Worm (Caenorhabditis elegans) whole organism, L4 larva: ENCODE measurements around the gene lyst-1.

Source experiments
- ZK337.2 ChIP-seq: fragments of 200-800 bp; sonication (Bioruptor generic); IDR thresholded peaks from 2 replicates; pipeline ENCODE4 v1.3.6; 2022; ENCODE audit warnings: missing genetic modification reagents, missing genetic modification characterization, missing compliant biosample characterization
- ama-1 ChIP-seq: fragments of 150-350 bp; optimal IDR thresholded peaks from 2 replicates; lab custom pipeline; 2014; ENCODE audit warnings: inconsistent platforms, mixed read lengths
- attf-4 ChIP-seq: sonication (generic microtip); optimal IDR thresholded peaks from 3 replicates; lab custom pipeline; 2017; ENCODE audit warnings: missing biosample characterization, missing genetic modification characterization
- ces-1 ChIP-seq: fragments of 150-350 bp; sonication (generic microtip); optimal IDR thresholded peaks from 4 replicates; lab custom pipeline; 2014; ENCODE audit warnings: missing biosample characterization, missing genetic modification reagents, missing genetic modification characterization
- fkh-10 ChIP-seq: fragments of 150-350 bp; optimal IDR thresholded peaks from 2 replicates; lab custom pipeline; 2014; ENCODE audit warnings: missing biosample characterization, missing genetic modification reagents, missing genetic modification characterization
- hlh-11 ChIP-seq: fragments of 200-800 bp; sonication (Bioruptor generic); optimal IDR thresholded peaks from 2 replicates; lab custom pipeline; 2018; ENCODE audit warnings: mild to moderate bottlenecking, missing genetic modification characterization, missing compliant biosample characterization
- lin-13 ChIP-seq: fragments of 150-350 bp; optimal IDR thresholded peaks from 2 replicates; lab custom pipeline; 2014; ENCODE audit warnings: missing biosample characterization, missing genetic modification reagents, missing genetic modification characterization
- nhr-6 ChIP-seq: fragments of 150-350 bp; optimal IDR thresholded peaks from 2 replicates; lab custom pipeline; 2014; ENCODE audit warnings: missing biosample characterization, missing genetic modification characterization
- nhr-76 ChIP-seq: fragments of 150-350 bp; optimal IDR thresholded peaks from 2 replicates; lab custom pipeline; 2014; ENCODE audit warnings: missing biosample characterization, missing genetic modification characterization
- pha-4 ChIP-seq, 2 experiments: fragments of 150-350 bp in 1 of 2; fragments of 200-800 bp in 1 of 2; sonication (Bioruptor generic) in 1 of 2; IDR thresholded peaks in 1 of 2; optimal IDR thresholded peaks in 1 of 2; 2 replicates each; pipeline versions ENCODE4 v1.3.6 to Lab custom; 2014 to 2022; ENCODE audit warnings: missing genetic modification characterization in 2 of 2, missing genetic modification reagents in 2 of 2, missing biosample characterization in 1 of 2, missing compliant biosample characterization in 1 of 2
- saeg-2 ChIP-seq: fragments of 200-800 bp; sonication (Bioruptor generic); IDR thresholded peaks from 2 replicates; pipeline ENCODE4 v1.3.6; 2022; ENCODE audit warnings: missing genetic modification reagents, missing genetic modification characterization, missing compliant biosample characterization
- snpc-4 ChIP-seq: fragments of 150-350 bp; optimal IDR thresholded peaks from 2 replicates; lab custom pipeline; 2014; ENCODE audit warnings: missing biosample characterization, missing genetic modification characterization
- unc-62 ChIP-seq, 3 experiments: fragments of 150-350 bp in 1 of 3; sonication (generic microtip); optimal IDR thresholded peaks in 2 of 3; peaks in 1 of 3; 1 replicate in 1 of 3; 2 replicates in 2 of 3; lab custom pipeline; 2014 to 2017; ENCODE audit warnings: missing biosample characterization in 3 of 3, missing genetic modification characterization in 3 of 3, missing genetic modification reagents in 3 of 3, missing genotype in 1 of 3
- zfp-2 ChIP-seq: sonication (generic microtip); optimal IDR thresholded peaks from 2 replicates; lab custom pipeline; 2016; ENCODE audit warnings: mild to moderate bottlenecking, missing genetic modification characterization, missing compliant biosample characterization

DNA sequence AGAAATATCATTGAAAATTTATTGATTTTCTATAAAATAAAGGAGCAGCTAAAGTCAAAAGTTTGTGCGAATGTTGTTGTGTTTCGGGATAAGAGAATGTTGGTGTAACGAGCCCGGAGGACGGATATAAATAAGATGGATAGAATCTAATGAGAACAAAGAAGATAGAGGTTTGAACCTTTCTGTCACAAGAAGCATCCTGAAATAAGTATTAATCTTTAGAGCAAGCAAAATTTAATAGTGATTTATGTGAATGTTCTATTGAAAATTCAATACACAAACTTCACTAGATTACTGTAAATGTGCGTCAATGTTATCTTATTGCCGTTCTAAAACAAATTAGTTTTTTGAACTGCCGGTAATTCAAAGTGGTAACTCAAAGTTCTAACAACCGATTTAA, 37.2 kb downstream of the lyst-1 start, which contains the start of gene W03G11.3:
- no peak for TF ChIP-seq nhr-6 (tag; lab: Kevin White, UChicago)
- no peak for TF ChIP-seq zfp-2
- TF ChIP-seq ces-1 (GFP tag; lab: Kevin White, UChicago), result no peak
- TF ChIP-seq saeg-2 (GFP tag; lab: Robert Waterston, UW), result no peak
- no peak for TF ChIP-seq snpc-4
- no peak for TF ChIP-seq attf-4
- TF ChIP-seq hlh-11, result no peak
- no peak for TF ChIP-seq unc-62 (GFP tag; optimal IDR thresholded peaks at IDR 0.05 in 1 of 2; lab: Kevin White, UChicago)
- no peak for TF ChIP-seq unc-62 (tag; optimal IDR thresholded peaks at IDR 0.05; lab: Kevin White, UChicago)
- TF ChIP-seq ama-1 (lab: Kevin White, UChicago), result no peak
- no peak for TF ChIP-seq lin-13
- no peak for TF ChIP-seq fkh-10
- TF ChIP-seq pha-4 (GFP tag; IDR thresholded peaks at IDR 0.05; lab: Robert Waterston, UW), result no peak
- TF ChIP-seq pha-4 (tag; optimal IDR thresholded peaks at IDR 0.05; lab: Kevin White, UChicago), result no peak
- no peak for TF ChIP-seq nhr-76 (tag; lab: Kevin White, UChicago)
- no peak for TF ChIP-seq ZK337.2
